Fruit fly (Drosophila melanogaster) whole organism, embryonic: ENCODE data around the gene CG14402.

Source experiments
- B-H1 ChIP-seq: fragments of 200-800 bp; sonication (Bioruptor generic); IDR thresholded peaks from 3 replicates; pipeline ENCODE4 v1.3.6; 2022; ENCODE audit warnings: missing biosample characterization, missing genetic modification characterization
- CG10321 ChIP-seq: fragments of 200-800 bp; sonication (Bioruptor generic); IDR thresholded peaks from 2 replicates; pipeline ENCODE4 v1.3.6; 2022; ENCODE audit warnings: missing biosample characterization, missing genetic modification characterization
- CG10366 ChIP-seq: fragments of 200-800 bp; sonication (Bioruptor generic); IDR thresholded peaks from 2 replicates; pipeline ENCODE4 v1.3.6; 2022; ENCODE audit warnings: missing biosample characterization, missing genetic modification characterization
- CG11085 ChIP-seq: fragments of 200-800 bp; sonication (Bioruptor generic); IDR thresholded peaks from 2 replicates; pipeline ENCODE4 v1.3.6; 2022; ENCODE audit warnings: missing biosample characterization, missing genetic modification characterization
- CG13894 ChIP-seq: fragments of 200-800 bp; sonication (Bioruptor generic); optimal IDR thresholded peaks from 3 replicates; lab custom pipeline; 2018; ENCODE audit warnings: missing biosample characterization, mild to moderate bottlenecking, missing genetic modification characterization, moderate library complexity
- CG16863 ChIP-seq: fragments of 200-800 bp; sonication (Bioruptor generic); optimal IDR thresholded peaks from 3 replicates; lab custom pipeline; 2016; ENCODE audit warnings: missing biosample characterization, missing genetic modification characterization
- CG2875 ChIP-seq: fragments of 200-800 bp; sonication (Bioruptor generic); optimal IDR thresholded peaks from 2 replicates; lab custom pipeline; 2017; ENCODE audit warnings: missing biosample characterization, mild to moderate bottlenecking, missing genetic modification characterization, missing genetic modification reagents
- CG31224 ChIP-seq: fragments of 200-800 bp; sonication (Bioruptor generic); IDR thresholded peaks from 2 replicates; pipeline ENCODE4 v1.3.6; 2022; ENCODE audit warnings: missing biosample characterization, missing genetic modification characterization
- CG31365 ChIP-seq: fragments of 200-800 bp; sonication (Bioruptor generic); optimal IDR thresholded peaks from 2 replicates; lab custom pipeline; 2018; ENCODE audit warnings: missing biosample characterization, mild to moderate bottlenecking, missing genetic modification characterization
- CG32772 ChIP-seq: fragments of 200-800 bp; sonication (Bioruptor generic); IDR thresholded peaks from 2 replicates; pipeline ENCODE4 v1.3.6; 2022; ENCODE audit warnings: missing biosample characterization, missing genetic modification characterization
- CG7745 ChIP-seq: fragments of 200-800 bp; sonication (Bioruptor generic); optimal IDR thresholded peaks from 2 replicates; lab custom pipeline; 2018; ENCODE audit warnings: missing biosample characterization, mild to moderate bottlenecking, missing genetic modification characterization, moderate library complexity
- CG7928 ChIP-seq: fragments of 200-800 bp; sonication (Bioruptor generic); optimal IDR thresholded peaks from 2 replicates; lab custom pipeline; 2017; ENCODE audit warnings: missing biosample characterization, mild to moderate bottlenecking, missing genetic modification characterization
- CG9437 ChIP-seq: fragments of 200-800 bp; sonication (Bioruptor generic); optimal IDR thresholded peaks from 2 replicates; lab custom pipeline; 2018; ENCODE audit warnings: missing biosample characterization, mild to moderate bottlenecking, missing genetic modification characterization
- CG9932 ChIP-seq: fragments of 200-800 bp; sonication (Bioruptor generic); IDR thresholded peaks from 2 replicates; pipeline ENCODE4 v1.3.6; 2022; ENCODE audit warnings: missing biosample characterization, missing genetic modification characterization
- CoRest ChIP-seq: fragments of 200-800 bp; sonication (Bioruptor generic); optimal IDR thresholded peaks from 3 replicates; lab custom pipeline; 2018; ENCODE audit warnings: missing biosample characterization, mild to moderate bottlenecking, missing genetic modification characterization, moderate library complexity
- Dad ChIP-seq: fragments of 200-800 bp; sonication (Bioruptor generic); optimal IDR thresholded peaks from 3 replicates; lab custom pipeline; 2016; ENCODE audit warnings: missing biosample characterization, missing genetic modification characterization
- Dip2 ChIP-seq: fragments of 200-800 bp; sonication (Bioruptor generic); IDR thresholded peaks from 2 replicates; pipeline ENCODE4 v1.3.6; 2022; ENCODE audit warnings: missing biosample characterization, missing genetic modification characterization
- Drgx ChIP-seq: fragments of 200-800 bp; sonication (Bioruptor generic); IDR thresholded peaks from 2 replicates; pipeline ENCODE4 v1.3.6; 2022; ENCODE audit warnings: missing biosample characterization, missing genetic modification characterization
- Hr39 ChIP-seq: fragments of >200 bp; optimal IDR thresholded peaks from 2 replicates; lab custom pipeline; 2017
- MESR4 ChIP-seq: fragments of 200-800 bp; sonication (Bioruptor generic); optimal IDR thresholded peaks from 2 replicates; lab custom pipeline; 2018; ENCODE audit warnings: missing biosample characterization, mild to moderate bottlenecking, missing genetic modification characterization, moderate library complexity
- Med ChIP-seq: fragments of 200-800 bp; sonication (Bioruptor generic); peaks from one replicate; lab custom pipeline; 2016; ENCODE audit warnings: missing biosample characterization, missing genetic modification characterization, mild to moderate bottlenecking, inconsistent platforms, moderate library complexity
- Poxn ChIP-seq: fragments of 200-800 bp; sonication (Bioruptor generic); IDR thresholded peaks from 2 replicates; pipeline ENCODE4 v1.3.6; 2022; ENCODE audit warnings: missing biosample characterization, missing genetic modification characterization
- Trl ChIP-seq, 3 experiments: fragments of >200 bp in 2 of 3; fragments of 200-800 bp in 1 of 3; sonication (Bioruptor generic) in 1 of 3; optimal IDR thresholded peaks; 2 replicates in 1 of 3; 3 replicates in 2 of 3; lab custom pipeline; 2016 to 2017; ENCODE audit warnings: missing biosample characterization in 1 of 3, missing genetic modification characterization in 1 of 3
- abd-A ChIP-seq: fragments of 200-800 bp; sonication (Bioruptor generic); optimal IDR thresholded peaks from 3 replicates; lab custom pipeline; 2019; ENCODE audit warnings: missing biosample characterization, mild to moderate bottlenecking, missing genetic modification characterization, moderate library complexity
- ara ChIP-seq: fragments of 200-800 bp; sonication (Bioruptor generic); IDR thresholded peaks from 2 replicates; pipeline ENCODE4 v1.3.6; 2022; ENCODE audit warnings: missing biosample characterization, missing genetic modification characterization
- bbx ChIP-seq: fragments of 200-800 bp; sonication (Bioruptor generic); IDR thresholded peaks from 2 replicates; pipeline ENCODE4 v1.3.6; 2022; ENCODE audit warnings: missing biosample characterization, missing genetic modification characterization; ENCODE audit not compliant: partially characterized antibody
- bsh ChIP-seq, 2 experiments: fragments of 200-800 bp; sonication (Bioruptor generic); optimal IDR thresholded peaks; 2 replicates each; lab custom pipeline; 2017 to 2018; ENCODE audit warnings: mild to moderate bottlenecking in 2 of 2, missing biosample characterization in 2 of 2, missing genetic modification characterization in 2 of 2, moderate library complexity in 1 of 2
- chinmo ChIP-seq: fragments of 200-800 bp; sonication (Bioruptor generic); IDR thresholded peaks from 4 replicates; pipeline ENCODE4 v1.3.6; 2022; ENCODE audit warnings: missing biosample characterization, missing genetic modification characterization; ENCODE audit not compliant: partially characterized antibody
- croc ChIP-seq: fragments of 200-800 bp; sonication (Bioruptor generic); conservative IDR thresholded peaks from 3 replicates; pipeline ENCODE4 v1.3.6; 2022; ENCODE audit warnings: missing biosample characterization, missing genetic modification characterization
- crol ChIP-seq: fragments of 200-800 bp; sonication (Bioruptor generic); IDR thresholded peaks from 2 replicates; pipeline ENCODE4 v1.3.6; 2022; ENCODE audit warnings: missing biosample characterization, missing genetic modification characterization
- danr ChIP-seq: fragments of 200-800 bp; sonication (Bioruptor generic); IDR thresholded peaks from 2 replicates; pipeline ENCODE4 v1.3.6; 2022; ENCODE audit warnings: missing biosample characterization, missing genetic modification characterization
- dpn ChIP-seq, 2 experiments: fragments of 200-800 bp; sonication (Bioruptor generic); optimal IDR thresholded peaks; 3 replicates each; lab custom pipeline; 2016; ENCODE audit warnings: missing biosample characterization in 2 of 2, missing genetic modification characterization in 2 of 2
- hkb ChIP-seq, 2 experiments: fragments of 200-800 bp in 1 of 2; fragments of >200 bp in 1 of 2; sonication (Bioruptor generic) in 1 of 2; IDR thresholded peaks in 1 of 2; optimal IDR thresholded peaks in 1 of 2; 2 replicates each; pipeline versions ENCODE4 v1.3.6 to Lab custom; 2017 to 2022; ENCODE audit warnings: missing biosample characterization in 1 of 2, missing genetic modification characterization in 1 of 2
- kah ChIP-seq: fragments of 200-800 bp; sonication (Bioruptor generic); optimal IDR thresholded peaks from 2 replicates; lab custom pipeline; 2018; ENCODE audit warnings: missing biosample characterization, mild to moderate bottlenecking, missing genetic modification characterization
- psq ChIP-seq: fragments of 200-800 bp; sonication (Bioruptor generic); optimal IDR thresholded peaks from 2 replicates; lab custom pipeline; 2017; ENCODE audit warnings: missing biosample characterization, missing genetic modification characterization
- scrt ChIP-seq: fragments of 200-800 bp; sonication (Bioruptor generic); optimal IDR thresholded peaks from 2 replicates; lab custom pipeline; 2018; ENCODE audit warnings: missing biosample characterization, mild to moderate bottlenecking, missing genetic modification characterization, moderate library complexity
- unc-4 ChIP-seq: fragments of 200-800 bp; sonication (Bioruptor generic); IDR thresholded peaks from 2 replicates; pipeline ENCODE4 v1.3.6; 2022; ENCODE audit warnings: missing biosample characterization, missing genetic modification characterization; ENCODE audit not compliant: partially characterized antibody
- zen2 ChIP-seq: fragments of 200-800 bp; sonication (Bioruptor generic); IDR thresholded peaks from 3 replicates; pipeline ENCODE4 v1.3.6; 2022; ENCODE audit warnings: missing biosample characterization, missing genetic modification characterization; ENCODE audit not compliant: partially characterized antibody
- zf30C ChIP-seq: fragments of 200-800 bp; sonication (Bioruptor generic); optimal IDR thresholded peaks from 3 replicates; lab custom pipeline; 2018; ENCODE audit warnings: missing biosample characterization, mild to moderate bottlenecking, missing genetic modification characterization
- zfh2 ChIP-seq: fragments of 200-800 bp; sonication (Bioruptor generic); optimal IDR thresholded peaks from 2 replicates; lab custom pipeline; 2016; ENCODE audit warnings: missing biosample characterization, missing genetic modification characterization

The CG14402 gene

DNA sequence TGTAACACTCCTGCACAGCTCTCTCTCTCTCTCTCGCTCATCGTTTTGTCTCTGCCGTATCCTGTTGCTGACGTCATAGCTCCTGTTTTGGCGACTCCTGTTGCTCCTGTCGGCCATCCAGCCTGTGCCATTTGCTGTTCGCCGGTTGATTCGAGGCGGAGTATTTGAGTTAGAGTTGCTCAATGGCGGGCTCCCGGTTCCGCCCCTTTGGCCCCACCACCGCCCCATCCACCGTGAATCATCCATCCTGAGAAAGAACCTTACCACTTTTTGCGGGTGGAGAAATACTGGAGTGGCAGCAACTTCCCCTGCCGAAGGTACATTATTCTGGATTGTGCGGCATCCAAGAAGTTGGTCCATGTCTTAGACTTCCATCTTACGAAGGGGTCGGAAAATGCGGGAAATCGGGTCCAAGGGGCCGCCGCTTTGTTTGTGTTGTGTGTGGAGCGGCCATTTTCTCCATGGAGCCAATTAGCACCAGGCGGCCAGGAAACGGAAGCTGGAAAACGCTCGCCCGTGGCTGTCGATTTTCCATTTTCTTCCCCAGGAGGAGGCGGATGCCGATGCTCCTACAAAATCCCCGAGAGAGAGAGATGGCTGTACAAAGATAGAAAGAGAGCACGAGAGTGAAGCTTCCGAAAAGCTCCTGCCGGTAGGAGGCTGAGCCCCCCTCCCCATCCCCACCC, 40.4 kb upstream of the CG14402 start (continued):
- TF ChIP-seq Trl (optimal IDR thresholded peaks at IDR 0.05; lab: Kevin White, UChicago) (peak in 1 of 2 experiments; percentile 1), Trl (GFP tag; optimal IDR thresholded peaks at IDR 0.05; lab: Kevin White, UChicago) (no peak), CG9932 (GFP tag; lab: Robert Waterston, UW) (peak; percentile 18; the same call in 1 of the 2 replicates), CG2875 (GFP tag; lab: Kevin White, UChicago) (no peak), CG32772 (GFP tag; lab: Robert Waterston, UW) (no peak), zen2 (GFP tag; lab: Robert Waterston, UW) (0 out of 3 replicates have a peak, but pooled peaks have one; percentile 6), Dip2 (GFP tag; lab: Robert Waterston, UW) (no peak), B-H1 (GFP tag; lab: Robert Waterston, UW) (peak; percentile 2; the same call in 1 of the 3 replicates), chinmo (GFP tag; lab: Robert Waterston, UW) (0 out of 4 replicates have a peak, but pooled peaks have one; percentile 26), bbx (GFP tag; lab: Robert Waterston, UW) (0 out of 2 replicates have a peak, but pooled peaks have one; percentile 8), danr (GFP tag; lab: Robert Waterston, UW) (no peak), crol (GFP tag; lab: Robert Waterston, UW) (peak; percentile 14; the same call in 1 of the 2 replicates), zfh2 (no peak), abd-A (tag; lab: Kevin White, UChicago) (peak; percentile 67), unc-4 (GFP tag; lab: Robert Waterston, UW) (no peak), croc (GFP tag; lab: Robert Waterston, UW) (no peak), CG9437 (no peak), CG31224 (GFP tag; lab: Robert Waterston, UW) (peak; percentile 95), kah (GFP tag; lab: Kevin White, UChicago) (no peak), MESR4 (GFP tag; lab: Kevin White, UChicago) (no peak), CG7745 (no peak), Med (GFP tag; lab: Kevin White, UChicago) (peak; percentile 45), hkb (optimal IDR thresholded peaks at IDR 0.05; lab: Kevin White, UChicago) (no peak), hkb (GFP tag; IDR thresholded peaks at IDR 0.05; lab: Robert Waterston, UW) (peak; percentile 1; the same call in 1 of the 2 replicates), scrt (GFP tag; lab: Kevin White, UChicago) (peak; percentile 96), Poxn (GFP tag; lab: Robert Waterston, UW) (no peak), ara (GFP tag; lab: Robert Waterston, UW) (no peak), Dad (GFP tag; lab: Kevin White, UChicago) (no peak), Hr39 (lab: Kevin White, UChicago) (no peak), CG10366 (GFP tag; lab: Robert Waterston, UW) (no peak), CG16863 (GFP tag; lab: Kevin White, UChicago) (no peak), bsh (GFP tag; optimal IDR thresholded peaks at IDR 0.05; lab: Kevin White, UChicago) (no peak), CG31365 (no peak), CG11085 (GFP tag; lab: Robert Waterston, UW) (no peak), zf30C (GFP tag; lab: Kevin White, UChicago) (no peak), CoRest (tag; lab: Kevin White, UChicago) (no peak), CG10321 (GFP tag; lab: Robert Waterston, UW) (0 out of 2 replicates have a peak, but pooled peaks have one; percentile 6), CG13894 (peak; percentile 94)
- TF ChIP-seq, all 482 proteins: peak for 21

DNA sequence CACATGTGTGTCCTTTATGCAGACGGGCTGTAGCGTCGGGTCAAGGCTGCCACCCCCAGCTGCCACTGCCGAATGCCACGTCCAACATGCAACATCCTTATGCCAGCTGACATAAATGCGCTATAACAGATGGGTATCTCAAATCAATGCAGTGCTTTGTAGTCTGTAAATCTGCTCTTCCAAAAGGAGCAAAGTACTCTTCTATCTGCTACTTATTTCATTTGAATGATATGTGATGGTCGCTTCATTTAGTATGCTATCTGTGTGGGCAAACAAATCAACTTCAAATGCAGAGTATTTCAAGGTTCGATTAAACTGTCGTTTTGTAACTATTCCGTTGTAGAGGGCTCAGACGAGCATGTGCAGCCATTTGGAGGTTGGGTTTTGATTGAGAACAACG, 39.9 kb upstream of the CG14402 start:
- TF ChIP-seq CG7928 (GFP tag; lab: Kevin White, UChicago) (no peak), psq (no peak), Drgx (peak; percentile 28; the same call in 1 of the 2 replicates), dpn (GFP tag; optimal IDR thresholded peaks at IDR 0.05; lab: Kevin White, UChicago) (no peak)
